Worm (Caenorhabditis elegans) whole organism, mixed stage, embryonic: ENCODE results near the gene C03B1.6.

Source experiments
- M03D4.4 ChIP-seq: sonication (generic microtip); optimal IDR thresholded peaks from 2 replicates; lab custom pipeline; 2017; ENCODE audit warnings: mild to moderate bottlenecking, missing genetic modification characterization, missing compliant biosample characterization
- bed-3 ChIP-seq: fragments of 200-800 bp; sonication (Bioruptor generic); optimal IDR thresholded peaks from 3 replicates; lab custom pipeline; 2018; ENCODE audit warnings: mild to moderate bottlenecking, missing genetic modification characterization, moderate library complexity, missing compliant biosample characterization
- blmp-1 ChIP-seq: fragments of 150-350 bp; optimal IDR thresholded peaks from 2 replicates; lab custom pipeline; 2014; ENCODE audit warnings: missing biosample characterization, missing genetic modification characterization
- ceh-39 ChIP-seq: fragments of 150-350 bp; optimal IDR thresholded peaks from 2 replicates; lab custom pipeline; 2014; ENCODE audit warnings: missing biosample characterization, missing genetic modification characterization
- ceh-43 ChIP-seq: fragments of 200-800 bp; sonication (Bioruptor generic); optimal IDR thresholded peaks from 2 replicates; lab custom pipeline; 2018; ENCODE audit warnings: mild to moderate bottlenecking, missing genetic modification characterization, moderate library complexity, missing compliant biosample characterization
- ceh-83 ChIP-seq: fragments of 200-800 bp; sonication (Bioruptor generic); optimal IDR thresholded peaks from 2 replicates; lab custom pipeline; 2018; ENCODE audit warnings: mild to moderate bottlenecking, missing genetic modification characterization, missing compliant biosample characterization
- ces-1 ChIP-seq: fragments of 150-350 bp; optimal IDR thresholded peaks from 2 replicates; lab custom pipeline; 2014; ENCODE audit warnings: missing biosample characterization, missing genetic modification reagents, missing genetic modification characterization
- cnd-1 ChIP-seq: fragments of 200-800 bp; sonication (Bioruptor generic); optimal IDR thresholded peaks from 2 replicates; lab custom pipeline; 2018; ENCODE audit warnings: mild to moderate bottlenecking, missing genetic modification characterization, missing compliant biosample characterization
- drap-1 ChIP-seq: fragments of 200-800 bp; sonication (Bioruptor generic); optimal IDR thresholded peaks from 3 replicates; lab custom pipeline; 2018; ENCODE audit warnings: mild to moderate bottlenecking, missing genetic modification characterization, missing compliant biosample characterization
- elt-1 ChIP-seq: sonication (generic microtip); optimal IDR thresholded peaks from 2 replicates; lab custom pipeline; 2017; ENCODE audit warnings: missing genetic modification characterization, mild to moderate bottlenecking, missing compliant biosample characterization, antibody characterized with exemption, moderate library complexity, borderline replicate concordance; ENCODE audit not compliant: insufficient read depth
- elt-3 ChIP-seq: fragments of 150-350 bp; optimal IDR thresholded peaks from 2 replicates; lab custom pipeline; 2014; ENCODE audit warnings: missing biosample characterization, missing genetic modification characterization
- flh-1 ChIP-seq: fragments of 200-800 bp; sonication (Bioruptor generic); optimal IDR thresholded peaks from 2 replicates; lab custom pipeline; 2018; ENCODE audit warnings: mild to moderate bottlenecking, missing genetic modification characterization, moderate library complexity, missing compliant biosample characterization
- ham-2 ChIP-seq: fragments of 200-800 bp; sonication (Bioruptor generic); optimal IDR thresholded peaks from 2 replicates; lab custom pipeline; 2018; ENCODE audit warnings: mild to moderate bottlenecking, missing genetic modification characterization, missing compliant biosample characterization
- hlh-1 ChIP-seq: fragments of 150-350 bp; optimal IDR thresholded peaks from 2 replicates; lab custom pipeline; 2014; ENCODE audit warnings: missing biosample characterization, missing genetic modification reagents, missing genetic modification characterization
- lin-13 ChIP-seq: fragments of 150-350 bp; optimal IDR thresholded peaks from 2 replicates; lab custom pipeline; 2014; ENCODE audit warnings: missing biosample characterization, missing genetic modification characterization
- lin-32 ChIP-seq: fragments of 200-800 bp; sonication (Bioruptor generic); optimal IDR thresholded peaks from 2 replicates; lab custom pipeline; 2018; ENCODE audit warnings: mild to moderate bottlenecking, missing genetic modification characterization, missing compliant biosample characterization
- lsy-2 ChIP-seq: fragments of 150-350 bp; optimal IDR thresholded peaks from 2 replicates; lab custom pipeline; 2014; ENCODE audit warnings: missing biosample characterization, missing genetic modification characterization
- mab-5 ChIP-seq: fragments of 150-350 bp; optimal IDR thresholded peaks from 2 replicates; lab custom pipeline; 2014; ENCODE audit warnings: missing biosample characterization, missing genetic modification characterization
- mep-1 ChIP-seq: fragments of 150-350 bp; optimal IDR thresholded peaks from 2 replicates; lab custom pipeline; 2017; ENCODE audit warnings: missing biosample characterization, missing genetic modification reagents, missing genetic modification characterization, inconsistent platforms
- mls-2 ChIP-seq: sonication (generic microtip); optimal IDR thresholded peaks from 2 replicates; lab custom pipeline; 2016; ENCODE audit warnings: mild to moderate bottlenecking, missing genetic modification characterization, moderate library complexity, missing compliant biosample characterization
- nhr-12 ChIP-seq: fragments of 150-350 bp; optimal IDR thresholded peaks from 2 replicates; lab custom pipeline; 2014; ENCODE audit warnings: missing biosample characterization, missing genetic modification characterization
- nhr-2 ChIP-seq: fragments of 150-350 bp; optimal IDR thresholded peaks from 2 replicates; lab custom pipeline; 2014; ENCODE audit warnings: missing biosample characterization, missing genetic modification characterization
- nhr-237 ChIP-seq: fragments of 150-350 bp; optimal IDR thresholded peaks from 2 replicates; lab custom pipeline; 2014; ENCODE audit warnings: missing biosample characterization, missing genetic modification characterization
- nhr-28 ChIP-seq: fragments of 150-350 bp; optimal IDR thresholded peaks from 2 replicates; lab custom pipeline; 2014; ENCODE audit warnings: missing biosample characterization, missing genetic modification characterization
- nhr-76 ChIP-seq: sonication (generic microtip); optimal IDR thresholded peaks from 2 replicates; lab custom pipeline; 2017; ENCODE audit warnings: missing biosample characterization, missing genetic modification characterization
- pha-4 ChIP-seq: fragments of 150-350 bp; optimal IDR thresholded peaks from 2 replicates; lab custom pipeline; 2018; ENCODE audit warnings: missing biosample characterization, missing genetic modification reagents, missing genetic modification characterization
- sem-2 ChIP-seq: fragments of 200-800 bp; sonication (Bioruptor generic); optimal IDR thresholded peaks from 2 replicates; lab custom pipeline; 2018; ENCODE audit warnings: mild to moderate bottlenecking, missing genetic modification characterization, missing compliant biosample characterization
- snpc-4 ChIP-seq: fragments of 150-350 bp; optimal IDR thresholded peaks from 2 replicates; lab custom pipeline; 2014; ENCODE audit warnings: missing biosample characterization, missing genetic modification characterization
- sptf-1 ChIP-seq: sonication (generic microtip); optimal IDR thresholded peaks from 2 replicates; lab custom pipeline; 2017; ENCODE audit warnings: mild to moderate bottlenecking, missing genetic modification characterization, moderate library complexity, missing compliant biosample characterization
- tbx-8 ChIP-seq: fragments of 200-800 bp; sonication (Bioruptor generic); optimal IDR thresholded peaks from 2 replicates; lab custom pipeline; 2018; ENCODE audit warnings: mild to moderate bottlenecking, missing genetic modification characterization, moderate library complexity, missing compliant biosample characterization
- unc-120 ChIP-seq: sonication (generic microtip); optimal IDR thresholded peaks from 2 replicates; lab custom pipeline; 2017; ENCODE audit warnings: missing genetic modification characterization, missing compliant biosample characterization; ENCODE audit not compliant: poor library complexity, severe bottlenecking
- unc-39 ChIP-seq: fragments of 150-350 bp; optimal IDR thresholded peaks from 2 replicates; lab custom pipeline; 2014; ENCODE audit warnings: missing biosample characterization, missing genetic modification characterization
- unc-62 ChIP-seq: fragments of 150-350 bp; optimal IDR thresholded peaks from 2 replicates; lab custom pipeline; 2014; ENCODE audit warnings: missing biosample characterization, missing genetic modification reagents, missing genetic modification characterization
- zip-8 ChIP-seq: fragments of 150-350 bp; optimal IDR thresholded peaks from 2 replicates; lab custom pipeline; 2014; ENCODE audit warnings: missing biosample characterization, missing genetic modification characterization
- ztf-11 ChIP-seq: fragments of 150-350 bp; optimal IDR thresholded peaks from 2 replicates; lab custom pipeline; 2014; ENCODE audit warnings: missing biosample characterization, missing genetic modification characterization

The C03B1.6 gene

DNA sequence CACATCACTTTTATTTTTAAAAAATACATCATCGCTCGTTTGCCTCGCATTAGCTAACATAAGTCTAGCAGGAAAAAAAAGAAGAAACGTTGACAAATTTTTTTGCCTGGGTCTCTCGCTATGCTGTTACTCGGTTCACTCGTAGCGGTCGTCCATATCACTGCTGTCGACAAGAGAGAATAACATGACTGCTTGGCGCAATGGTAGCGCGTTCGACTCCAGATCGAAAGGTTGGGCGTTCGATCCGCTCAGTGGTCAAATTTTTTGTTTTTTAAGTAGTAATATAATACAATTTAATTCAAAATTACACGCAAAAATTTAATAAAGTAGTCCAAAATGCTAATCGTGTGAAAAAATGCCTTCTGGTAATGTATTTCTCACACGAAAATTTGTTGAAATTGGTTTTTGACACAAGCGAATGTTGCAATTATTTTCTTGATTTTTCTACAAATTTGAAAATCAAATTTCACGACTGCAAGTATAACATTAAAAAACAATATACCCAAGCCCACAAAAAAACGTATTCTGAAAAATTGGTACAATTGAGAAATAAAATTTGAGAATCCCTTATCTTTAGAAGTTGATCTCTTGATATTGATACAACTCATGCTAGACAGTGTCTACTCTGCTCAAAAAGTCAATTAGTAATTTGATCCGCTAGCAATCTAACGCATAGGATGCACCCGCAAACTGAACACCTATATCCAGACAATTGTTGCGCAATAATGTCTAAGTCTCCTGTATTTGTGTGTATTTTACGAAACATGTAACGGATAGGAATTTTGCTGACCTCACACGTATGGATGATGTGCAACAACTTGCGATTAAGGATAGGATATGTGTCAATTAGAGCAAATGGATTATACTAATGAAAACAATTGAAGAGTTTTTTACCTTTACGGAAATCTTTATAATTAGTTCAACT lies 21.3 kb downstream of the C03B1.6 start (continued):
- TF ChIP-seq nhr-237, result peak; percentile 20

DNA sequence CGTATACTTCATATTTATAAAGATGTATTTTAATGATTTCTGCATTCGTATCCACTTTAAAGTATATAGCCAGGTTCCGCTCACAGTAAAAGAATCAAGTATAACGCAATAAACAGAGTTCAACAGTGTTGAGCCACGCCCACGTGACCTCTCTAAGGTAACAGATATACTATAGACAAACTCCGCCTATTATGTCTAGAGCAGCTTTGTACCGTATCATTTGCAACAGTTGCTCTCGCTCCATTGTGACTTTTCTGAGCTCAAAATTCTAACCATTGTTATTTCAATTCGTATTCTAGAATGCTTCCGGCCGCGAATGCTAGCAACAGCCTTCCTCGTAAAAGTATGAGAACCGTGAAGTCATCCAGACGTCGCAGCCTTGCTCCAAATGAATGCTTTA lies 23.2 kb downstream of the C03B1.6 start, which contains the start of gene C03B1.17:
TSS of gene C03B1.17 (plus strand) at position 301 of the 400 bp plus-strand sequence.
- TF ChIP-seq sem-2 (GFP tag; lab: Kevin White, UChicago) (no peak), nhr-76 (no peak), mls-2 (tag; lab: Kevin White, UChicago) (no peak), lin-32 (no peak), ceh-43 (GFP tag; lab: Kevin White, UChicago) (no peak), hlh-1 (tag; lab: Kevin White, UChicago) (no peak), nhr-237 (no peak), lsy-2 (tag; lab: Kevin White, UChicago) (no peak), M03D4.4 (tag; lab: Kevin White, UChicago) (no peak), sptf-1 (tag; lab: Kevin White, UChicago) (no peak), elt-3 (no peak), unc-120 (no peak), blmp-1 (tag; lab: Kevin White, UChicago) (no peak), elt-1 (tag; lab: Kevin White, UChicago) (no peak), drap-1 (GFP tag; lab: Kevin White, UChicago) (no peak), nhr-28 (no peak), ham-2 (GFP tag; lab: Kevin White, UChicago) (no peak), ceh-83 (GFP tag; lab: Kevin White, UChicago) (no peak), ztf-11 (tag; lab: Kevin White, UChicago) (no peak), flh-1 (no peak)
- TF ChIP-seq, all 35 proteins: peak for 0

DNA sequence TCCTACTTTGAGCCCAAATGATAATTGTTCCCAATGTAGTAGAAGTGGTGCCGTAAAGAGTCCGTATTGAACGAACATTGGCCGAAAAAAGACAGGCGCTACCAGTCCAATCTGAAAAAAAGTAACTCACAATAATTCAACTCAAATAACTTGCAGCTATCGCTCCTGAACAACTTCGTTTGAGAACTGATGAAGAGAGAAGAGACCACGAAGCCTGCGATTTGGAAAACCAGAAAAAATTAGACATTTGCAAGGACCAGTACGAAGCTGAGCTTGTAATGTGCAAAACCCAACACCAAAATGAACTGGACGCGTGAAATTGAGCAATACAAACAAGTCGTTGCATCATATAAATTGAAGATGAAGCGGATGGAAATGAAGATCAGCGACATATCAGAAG lies 24.3 kb downstream of the C03B1.6 start, which contains the start of gene C03B1.1:
TSS of gene C03B1.1 (plus strand) at position 301 of the 400 bp plus-strand sequence.
- TF ChIP-seq ces-1 (GFP tag; lab: Kevin White, UChicago) (no peak), lsy-2 (tag; lab: Kevin White, UChicago) (no peak), lin-13 (tag; lab: Kevin White, UChicago) (no peak)

DNA sequence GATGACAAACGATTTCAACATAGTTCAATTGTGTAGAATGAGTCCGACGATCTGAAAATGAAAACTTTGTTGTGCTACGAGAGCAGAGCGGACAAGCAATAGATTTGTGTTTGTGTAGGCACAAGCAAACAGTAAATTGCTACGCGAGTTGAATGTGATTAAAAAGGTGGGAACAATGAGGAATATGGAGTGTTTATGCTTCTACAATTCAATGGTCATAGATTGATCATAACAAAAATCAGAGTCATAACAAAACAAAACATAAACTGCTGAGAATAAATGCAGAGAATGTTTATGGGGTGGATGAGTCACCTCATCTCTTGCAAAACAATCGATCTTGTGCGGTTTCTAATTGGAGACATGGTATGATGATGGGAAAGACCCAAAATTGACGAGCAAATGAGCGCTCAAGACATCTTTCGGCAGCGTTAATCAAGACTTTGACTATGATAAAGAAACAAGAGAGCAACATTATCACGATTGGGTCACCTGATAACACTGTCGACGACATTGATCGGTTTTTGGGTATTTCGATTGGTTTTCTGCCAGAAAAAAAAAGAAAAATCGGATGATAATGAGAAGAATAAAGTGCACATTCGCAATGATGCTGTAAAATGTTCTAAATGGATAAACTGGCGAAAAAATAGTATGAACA lies 27.6 kb downstream of the C03B1.6 start, which contains the start of gene lmp-1:
TSS of gene lmp-1 (minus strand) at position 51 of the 655 bp plus-strand sequence.
- TF ChIP-seq mls-2 (tag; lab: Kevin White, UChicago), result no peak
- no peak for TF ChIP-seq cnd-1 (tag; lab: Kevin White, UChicago)
- no peak for TF ChIP-seq ztf-11 (tag; lab: Kevin White, UChicago)
- TF ChIP-seq tbx-8, result no peak
- no peak for TF ChIP-seq flh-1
- TF ChIP-seq elt-1 (tag; lab: Kevin White, UChicago), result no peak
- no peak for TF ChIP-seq mab-5 (tag; lab: Kevin White, UChicago)
- no peak for TF ChIP-seq ces-1 (GFP tag; lab: Kevin White, UChicago)
- TF ChIP-seq nhr-76, result no peak
- no peak for TF ChIP-seq ceh-43 (GFP tag; lab: Kevin White, UChicago)
- no peak for TF ChIP-seq bed-3
- no peak for TF ChIP-seq mep-1 (tag; lab: Kevin White, UChicago)
- TF ChIP-seq nhr-12 (tag; lab: Kevin White, UChicago), result no peak

DNA sequence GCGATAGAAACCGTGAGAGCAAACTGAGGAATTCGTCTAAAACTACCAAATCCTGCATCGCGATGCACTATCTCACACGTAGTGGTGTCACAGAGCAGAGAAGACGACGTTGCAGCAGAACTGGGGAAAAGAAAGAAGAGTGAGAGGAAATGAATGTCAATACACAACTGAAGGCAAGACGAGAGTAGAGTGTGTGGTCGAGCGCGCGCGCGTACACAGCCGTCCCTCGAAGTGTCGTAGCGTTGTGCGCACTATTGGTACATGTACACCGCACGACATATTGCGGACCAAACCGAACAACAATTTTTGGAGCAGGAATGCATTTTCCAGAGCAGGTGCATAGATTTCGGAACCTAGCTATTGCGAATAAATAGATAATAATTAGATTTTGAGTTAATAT lies 28.2 kb downstream of the C03B1.6 start:
- TF ChIP-seq unc-120 (peak; percentile 36), nhr-237 (peak; percentile 44), elt-1 (tag; lab: Kevin White, UChicago) (no peak), nhr-12 (tag; lab: Kevin White, UChicago) (no peak), drap-1 (GFP tag; lab: Kevin White, UChicago) (peak; percentile 65), ham-2 (GFP tag; lab: Kevin White, UChicago) (peak; percentile 47), mls-2 (tag; lab: Kevin White, UChicago) (peak; percentile 56), nhr-76 (no peak), flh-1 (no peak), ztf-11 (tag; lab: Kevin White, UChicago) (peak; percentile 20), lsy-2 (tag; lab: Kevin White, UChicago) (peak; percentile 11), snpc-4 (tag; lab: Kevin White, UChicago) (no peak), unc-39 (tag; lab: Kevin White, UChicago) (no peak), unc-62 (no peak), pha-4 (tag; lab: Kevin White, UChicago) (peak; percentile 91), lin-13 (tag; lab: Kevin White, UChicago) (peak; percentile 71), M03D4.4 (tag; lab: Kevin White, UChicago) (no peak), ceh-43 (GFP tag; lab: Kevin White, UChicago) (no peak), nhr-28 (no peak), ceh-39 (tag; lab: Kevin White, UChicago) (no peak), hlh-1 (tag; lab: Kevin White, UChicago) (peak; percentile 56), blmp-1 (tag; lab: Kevin White, UChicago) (no peak), sem-2 (GFP tag; lab: Kevin White, UChicago) (no peak), ceh-83 (GFP tag; lab: Kevin White, UChicago) (no peak), ces-1 (GFP tag; lab: Kevin White, UChicago) (peak; percentile 44), mab-5 (tag; lab: Kevin White, UChicago) (no peak), bed-3 (no peak), nhr-2 (tag; lab: Kevin White, UChicago) (no peak), elt-3 (no peak), zip-8 (tag; lab: Kevin White, UChicago) (no peak)
